Fruit fly (Drosophila melanogaster): Measurements from ENCODE around the gene CG2202.

Gene CG2202

DNA sequence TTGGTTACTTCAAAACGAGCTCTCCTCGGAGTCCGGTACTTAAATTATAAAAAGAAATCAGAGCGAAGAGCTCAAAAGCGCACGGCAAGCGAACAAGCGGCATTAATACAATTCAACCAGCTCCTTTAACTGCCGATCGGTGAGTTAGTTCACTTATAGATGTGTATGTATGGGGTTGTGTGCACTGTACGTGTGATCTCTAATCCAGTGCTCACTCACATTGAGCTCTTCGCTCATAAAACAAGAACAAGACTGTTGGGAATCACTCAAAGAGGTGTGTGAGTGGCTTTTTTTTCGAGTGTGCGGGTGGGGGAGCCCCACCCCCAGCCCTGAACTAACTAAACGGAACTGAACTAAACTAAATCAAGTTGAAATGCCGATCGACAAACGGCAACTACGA is 42.6 kb downstream of the CG2202 start, which contains the start of gene Ork1:
TSS of gene Ork1 (minus strand) at position 101 of the 400 bp plus-strand sequence.
- peak; percentile 50 for TF ChIP-seq pad (GFP tag; optimal IDR thresholded peaks at IDR 0.05)
- no peak for TF ChIP-seq kay (GFP tag; ENCODE audit: borderline replicate concordance)
- TF ChIP-seq Mnt (GFP tag; optimal IDR thresholded peaks at IDR 0.05) = no peak
- TF ChIP-seq CG33017 (tag; optimal IDR thresholded peaks at IDR 0.05) = no peak
- no peak for TF ChIP-seq CG7045 (GFP tag; optimal IDR thresholded peaks at IDR 0.05)
- no peak for TF ChIP-seq tj (GFP tag; optimal IDR thresholded peaks at IDR 0.05)
- no peak for TF ChIP-seq ovo (GFP tag; optimal IDR thresholded peaks at IDR 0.05)

DNA sequence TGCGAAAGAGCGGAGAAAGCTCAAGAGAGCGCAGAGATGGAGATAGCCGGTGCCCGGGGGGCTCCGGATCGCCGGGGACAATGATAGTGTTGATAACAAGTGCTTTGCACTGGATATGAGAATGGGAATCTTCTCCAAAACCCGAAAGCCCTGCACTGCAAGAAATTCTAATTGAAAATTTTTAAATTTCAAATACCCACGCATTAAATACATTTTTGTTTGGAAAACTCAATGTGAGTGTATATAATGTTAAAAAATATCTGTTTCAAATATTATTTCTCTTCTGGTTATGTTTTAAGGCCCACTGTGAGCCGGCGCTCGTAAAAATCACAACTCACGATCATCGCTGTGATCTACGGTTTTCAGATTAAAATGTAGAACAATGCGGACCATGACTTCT is 44.7 kb downstream of the CG2202 start:
- no peak for TF ChIP-seq kay (GFP tag; ENCODE audit: borderline replicate concordance)
- TF ChIP-seq CG14711 (tag; optimal IDR thresholded peaks at IDR 0.05) = no peak
- TF ChIP-seq bab1 (GFP tag; optimal IDR thresholded peaks at IDR 0.05) = peak; percentile 6

dm6 chrX:10899232-10899631 is 50.7 kb downstream of the CG2202 start, which contains the start of gene CG1582:
Gene CG1582 (minus strand): TSS chrX:10899302.
- no peak for TF ChIP-seq cnc (optimal IDR thresholded peaks at IDR 0.05)
- peak; percentile 41 for TF ChIP-seq CG14711 (tag; optimal IDR thresholded peaks at IDR 0.05)
- TF ChIP-seq kay (GFP tag; ENCODE audit: borderline replicate concordance) = no peak
- TF ChIP-seq toe (GFP tag; optimal IDR thresholded peaks at IDR 0.05) = no peak
- no peak for TF ChIP-seq Clk (GFP tag; optimal IDR thresholded peaks at IDR 0.05)
- no peak for TF ChIP-seq Crg-1 (GFP tag; optimal IDR thresholded peaks at IDR 0.05)
- TF ChIP-seq bab1 (GFP tag; optimal IDR thresholded peaks at IDR 0.05) = peak; percentile 70
- TF ChIP-seq CG7101 (tag; optimal IDR thresholded peaks at IDR 0.05) = peak; percentile 13
- no peak for TF ChIP-seq Hr96 (GFP tag; optimal IDR thresholded peaks at IDR 0.05)
- TF ChIP-seq CG11617 (GFP tag; optimal IDR thresholded peaks at IDR 0.05) = no peak
- TF ChIP-seq CG5204 (GFP tag; optimal IDR thresholded peaks at IDR 0.05) = no peak
- TF ChIP-seq Mnt (GFP tag; optimal IDR thresholded peaks at IDR 0.05) = peak; percentile 44
- no peak for TF ChIP-seq CG12768 (GFP tag; optimal IDR thresholded peaks at IDR 0.05)
- TF ChIP-seq ovo (GFP tag; optimal IDR thresholded peaks at IDR 0.05) = no peak
- no peak for TF ChIP-seq pad (GFP tag; optimal IDR thresholded peaks at IDR 0.05)
- TF ChIP-seq CG7045 (GFP tag; optimal IDR thresholded peaks at IDR 0.05) = no peak
- no peak for TF ChIP-seq CG33017 (tag; optimal IDR thresholded peaks at IDR 0.05)
- peak; percentile 14 for TF ChIP-seq tj (GFP tag; optimal IDR thresholded peaks at IDR 0.05)
- no peak for TF ChIP-seq CG1620 (GFP tag; optimal IDR thresholded peaks at IDR 0.05)
- no peak for TF ChIP-seq cic (GFP tag; optimal IDR thresholded peaks at IDR 0.05)

DNA sequence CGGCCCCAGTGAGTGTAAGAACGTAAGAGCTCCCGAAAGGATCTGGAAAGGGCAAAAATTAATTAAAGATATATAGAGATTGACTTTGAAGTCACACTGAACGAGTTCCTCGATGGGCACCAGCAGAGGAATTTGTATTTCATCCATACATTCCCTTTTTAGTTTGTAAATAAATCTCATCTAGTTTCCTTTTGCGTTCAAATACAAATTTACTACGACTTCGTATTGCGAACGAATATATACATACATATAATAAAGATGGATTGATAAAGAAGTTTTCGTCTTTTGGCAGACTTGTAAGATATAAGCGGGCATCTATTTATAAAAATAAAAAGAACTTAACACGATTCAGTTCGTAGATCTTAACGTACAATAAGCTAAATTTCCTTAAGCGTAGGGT is 51.1 kb downstream of the CG2202 start, which contains the start of gene CG15208:
TSS of gene CG15208 (plus strand) at position 301 of the 400 bp plus-strand sequence.
- TF ChIP-seq pad (GFP tag; optimal IDR thresholded peaks at IDR 0.05) = no peak
- no peak for TF ChIP-seq tj (GFP tag; optimal IDR thresholded peaks at IDR 0.05)
- no peak for TF ChIP-seq CG1620 (GFP tag; optimal IDR thresholded peaks at IDR 0.05)
